Fruit fly (Drosophila melanogaster): ENCODE results near the gene Alg2.

Gene Alg2

dm6 chr3L:3162584-3162983 is 19.0 kb downstream of the Alg2 start:
- TF ChIP-seq ey (GFP tag; optimal IDR thresholded peaks at IDR 0.05) = no peak
- TF ChIP-seq tai (GFP tag; optimal IDR thresholded peaks at IDR 0.05) = no peak
- no peak for TF ChIP-seq brk (GFP tag; optimal IDR thresholded peaks at IDR 0.05)
- no peak for TF ChIP-seq foxo (GFP tag; optimal IDR thresholded peaks at IDR 0.05)
- TF ChIP-seq Abd-B (GFP tag; optimal IDR thresholded peaks at IDR 0.05) = no peak
- TF ChIP-seq OdsH (GFP tag; optimal IDR thresholded peaks at IDR 0.05) = no peak
- no peak for TF ChIP-seq usp (GFP tag; optimal IDR thresholded peaks at IDR 0.05)
- TF ChIP-seq GATAd (GFP tag; optimal IDR thresholded peaks at IDR 0.05) = no peak
- TF ChIP-seq N (GFP tag; optimal IDR thresholded peaks at IDR 0.05) = no peak
- TF ChIP-seq Dif (GFP tag; optimal IDR thresholded peaks at IDR 0.05; ENCODE audit: partially characterized antibody) = no peak
- no peak for TF ChIP-seq dl (GFP tag; optimal IDR thresholded peaks at IDR 0.05; ENCODE audit: insufficient read depth in 1 of 2, partially characterized antibody in 2 of 2)
- TF ChIP-seq rgr (GFP tag; optimal IDR thresholded peaks at IDR 0.05) = no peak
- no peak for TF ChIP-seq Hr78 (GFP tag; optimal IDR thresholded peaks at IDR 0.05)
- TF ChIP-seq pan (optimal IDR thresholded peaks at IDR 0.05) = no peak

- TF ChIP-seq GATAd (GFP tag; optimal IDR thresholded peaks at IDR 0.05) (no peak), Rel (GFP tag; optimal IDR thresholded peaks at IDR 0.05) (no peak), Rel (tag; optimal IDR thresholded peaks at IDR 0.05) (peak; percentile 53), Mio (GFP tag; optimal IDR thresholded peaks at IDR 0.05) (no peak), dl (GFP tag; optimal IDR thresholded peaks at IDR 0.05; ENCODE audit: insufficient read depth in 1 of 2, partially characterized antibody in 2 of 2) (no peak), br (GFP tag; optimal IDR thresholded peaks at IDR 0.05) (no peak), psq (GFP tag; optimal IDR thresholded peaks at IDR 0.05) (no peak), Abd-B (GFP tag; optimal IDR thresholded peaks at IDR 0.05) (no peak), Dfd (GFP tag; optimal IDR thresholded peaks at IDR 0.05) (no peak), Hr83 (GFP tag; optimal IDR thresholded peaks at IDR 0.05; ENCODE audit: poor library complexity, severe bottlenecking) (peak; percentile 17), CG9705 (GFP tag; optimal IDR thresholded peaks at IDR 0.05) (no peak), Jra (GFP tag; optimal IDR thresholded peaks at IDR 0.05) (no peak), CG32264 (GFP tag; optimal IDR thresholded peaks at IDR 0.05) (no peak), sv (GFP tag; optimal IDR thresholded peaks at IDR 0.05) (no peak), N (GFP tag; optimal IDR thresholded peaks at IDR 0.05) (no peak), foxo (GFP tag; optimal IDR thresholded peaks at IDR 0.05) (peak in 1 of 2 experiments; percentile 41), dsf (GFP tag; optimal IDR thresholded peaks at IDR 0.05; ENCODE audit: borderline replicate concordance) (no peak), pan (optimal IDR thresholded peaks at IDR 0.05) (no peak), tai (GFP tag; optimal IDR thresholded peaks at IDR 0.05) (no peak), OdsH (GFP tag; optimal IDR thresholded peaks at IDR 0.05) (peak; percentile 6), woc (GFP tag; optimal IDR thresholded peaks at IDR 0.05) (peak; percentile 27), HLH106 (tag; optimal IDR thresholded peaks at IDR 0.05) (peak; percentile 7), Sp1 (GFP tag; optimal IDR thresholded peaks at IDR 0.05) (peak; percentile 15), rgr (GFP tag; optimal IDR thresholded peaks at IDR 0.05) (peak; percentile 23), ey (GFP tag; optimal IDR thresholded peaks at IDR 0.05) (no peak), brk (GFP tag; optimal IDR thresholded peaks at IDR 0.05) (no peak), sage (GFP tag; optimal IDR thresholded peaks at IDR 0.05) (no peak), lola (GFP tag; optimal IDR thresholded peaks at IDR 0.05) (no peak), usp (GFP tag; optimal IDR thresholded peaks at IDR 0.05) (no peak), Vsx2 (GFP tag; optimal IDR thresholded peaks at IDR 0.05; ENCODE audit: partially characterized antibody) (no peak), jim (GFP tag; optimal IDR thresholded peaks at IDR 0.05) (no peak), h (GFP tag; optimal IDR thresholded peaks at IDR 0.05) (peak; percentile 66), Dif (GFP tag; optimal IDR thresholded peaks at IDR 0.05; ENCODE audit: partially characterized antibody) (no peak), CrebA (GFP tag; optimal IDR thresholded peaks at IDR 0.05; ENCODE audit: borderline replicate concordance) (no peak), dmrt93B (GFP tag; optimal IDR thresholded peaks at IDR 0.05) (no peak), fru (GFP tag; optimal IDR thresholded peaks at IDR 0.05) (no peak), Myc (optimal IDR thresholded peaks at IDR 0.05) (no peak), Hnf4 (GFP tag; optimal IDR thresholded peaks at IDR 0.05) (no peak), Hr78 (GFP tag; optimal IDR thresholded peaks at IDR 0.05) (no peak)
Measured at dm6 chr3L:3164951-3165350, 21.3 kb downstream of the Alg2 start, which contains the start of gene CG32280. Gene CG32280 (plus strand): TSS chr3L:3165181.
